Worm (Caenorhabditis elegans) whole organism, early embryonic: Measurements from ENCODE around the gene arid-1.

Experiments
- aly-1 ChIP-seq: sonication (generic microtip); optimal IDR thresholded peaks from 2 replicates; lab custom pipeline; 2016; ENCODE audit warnings: missing genetic modification characterization, missing compliant biosample characterization
- ama-1 ChIP-seq: fragments of 150-350 bp; optimal IDR thresholded peaks from 2 replicates; lab custom pipeline; 2014
- hmbx-1 ChIP-seq: sonication (generic microtip); optimal IDR thresholded peaks from 2 replicates; lab custom pipeline; 2016; ENCODE audit warnings: mild to moderate bottlenecking, missing genetic modification characterization, missing compliant biosample characterization
- hnd-1 ChIP-seq: sonication (generic microtip); optimal IDR thresholded peaks from 2 replicates; lab custom pipeline; 2016; ENCODE audit warnings: missing genetic modification characterization, missing compliant biosample characterization
- pes-1 ChIP-seq: fragments of 200-800 bp; sonication (Bioruptor generic); IDR thresholded peaks from 2 replicates; pipeline ENCODE4 v1.3.6; 2022; ENCODE audit warnings: missing genetic modification reagents, missing genetic modification characterization, missing compliant biosample characterization

DNA sequence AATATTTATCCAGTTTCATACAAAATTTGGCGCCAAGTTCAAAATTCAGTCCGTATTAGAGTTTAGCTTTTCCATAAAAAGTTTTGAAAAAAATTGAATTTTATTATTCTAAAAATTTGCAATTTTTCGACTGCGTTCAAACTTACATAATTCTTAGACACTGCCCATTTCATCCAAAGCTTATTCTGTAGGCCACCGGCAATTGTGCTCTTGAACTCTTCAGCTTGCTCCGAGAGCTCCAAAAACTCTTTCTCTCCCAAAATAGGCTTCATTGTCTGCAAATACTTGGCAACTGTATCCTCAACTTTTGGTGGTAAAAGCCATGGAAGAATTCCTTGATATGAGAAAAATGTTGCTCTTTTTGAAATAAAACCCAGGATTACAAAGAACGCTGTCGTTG, 35.9 kb upstream of the arid-1 start:
- TF ChIP-seq pes-1 (GFP tag; lab: Robert Waterston, UW) = no peak
- no peak for TF ChIP-seq aly-1 (tag; lab: Kevin White, UChicago)
- no peak for TF ChIP-seq ama-1 (lab: Kevin White, UChicago)
- no peak for TF ChIP-seq hmbx-1 (tag; lab: Kevin White, UChicago)
- no peak for TF ChIP-seq hnd-1 (tag; lab: Kevin White, UChicago)
